Worm (Caenorhabditis elegans) whole organism, L4 larva: ENCODE measurements around the gene B0464.6.

ENCODE experiments used
- D1046.2 ChIP-seq: fragments of 200-800 bp; sonication (Bioruptor generic); IDR thresholded peaks from 2 replicates; pipeline ENCODE4 v1.3.6; 2022; ENCODE audit warnings: missing genetic modification characterization, missing compliant biosample characterization
- F26F4.8 ChIP-seq: fragments of 200-800 bp; sonication (Bioruptor generic); conservative IDR thresholded peaks from 2 replicates; pipeline ENCODE4 v1.3.6; 2022; ENCODE audit warnings: missing genetic modification characterization, missing compliant biosample characterization
- T20F7.1 ChIP-seq: fragments of 200-800 bp; sonication (Bioruptor generic); optimal IDR thresholded peaks from 2 replicates; lab custom pipeline; 2018; ENCODE audit warnings: mild to moderate bottlenecking, missing genetic modification characterization, missing compliant biosample characterization
- ZK337.2 ChIP-seq: fragments of 200-800 bp; sonication (Bioruptor generic); IDR thresholded peaks from 2 replicates; pipeline ENCODE4 v1.3.6; 2022; ENCODE audit warnings: missing genetic modification reagents, missing genetic modification characterization, missing compliant biosample characterization
- aha-1 ChIP-seq: fragments of 150-350 bp; peaks from one replicate; lab custom pipeline; 2014; ENCODE audit warnings: missing biosample characterization, missing genetic modification characterization
- arid-1 ChIP-seq: fragments of 200-800 bp; sonication (Bioruptor generic); conservative IDR thresholded peaks from 2 replicates; pipeline ENCODE4 v1.3.6; 2022; ENCODE audit warnings: missing genetic modification reagents, missing genetic modification characterization, missing compliant biosample characterization
- attf-4 ChIP-seq: sonication (generic microtip); optimal IDR thresholded peaks from 3 replicates; lab custom pipeline; 2017; ENCODE audit warnings: missing biosample characterization, missing genetic modification characterization
- ceh-28 ChIP-seq: fragments of 150-350 bp; optimal IDR thresholded peaks from 2 replicates; lab custom pipeline; 2014; ENCODE audit warnings: missing biosample characterization, missing genetic modification reagents, missing genetic modification characterization
- ceh-32 ChIP-seq: sonication (generic microtip); optimal IDR thresholded peaks from 2 replicates; lab custom pipeline; 2016; ENCODE audit warnings: mild to moderate bottlenecking, missing genetic modification characterization, missing compliant biosample characterization; ENCODE audit not compliant: poor library complexity
- daf-16 ChIP-seq, 3 experiments: sonication (generic microtip); optimal IDR thresholded peaks; 2 replicates each; lab custom pipeline; 2016 to 2017; ENCODE audit warnings: missing genetic modification characterization in 3 of 3, missing genetic modification reagents in 3 of 3, mild to moderate bottlenecking in 2 of 3, missing compliant biosample characterization in 2 of 3, missing biosample characterization in 1 of 3, moderate library complexity in 1 of 3
- dmd-6 ChIP-seq: fragments of 200-800 bp; sonication (Bioruptor generic); IDR thresholded peaks from 2 replicates; pipeline ENCODE4 v1.3.6; 2022; ENCODE audit warnings: missing genetic modification reagents, missing genetic modification characterization, missing compliant biosample characterization
- dpl-1 ChIP-seq: fragments of 150-350 bp; optimal IDR thresholded peaks from 2 replicates; lab custom pipeline; 2014; ENCODE audit warnings: missing biosample characterization, missing genetic modification reagents, missing genetic modification characterization
- duxl-1 ChIP-seq: sonication (generic microtip); optimal IDR thresholded peaks from 2 replicates; lab custom pipeline; 2016; ENCODE audit warnings: mild to moderate bottlenecking, missing genetic modification characterization, moderate library complexity, missing compliant biosample characterization; ENCODE audit not compliant: poor library complexity
- dve-1 ChIP-seq: sonication (generic microtip); optimal IDR thresholded peaks from 2 replicates; lab custom pipeline; 2017; ENCODE audit warnings: antibody characterized with exemption, mild to moderate bottlenecking, missing genetic modification characterization, missing compliant biosample characterization; ENCODE audit not compliant: insufficient read depth
- egl-27 ChIP-seq: sonication (generic microtip); optimal IDR thresholded peaks from 3 replicates; lab custom pipeline; 2017; ENCODE audit warnings: missing biosample characterization, missing genetic modification reagents, missing genetic modification characterization
- hif-1 ChIP-seq, 2 experiments: sonication (generic microtip); optimal IDR thresholded peaks; 2 replicates each; lab custom pipeline; 2016 to 2017; ENCODE audit warnings: missing compliant biosample characterization in 2 of 2, missing genetic modification characterization in 2 of 2, missing genetic modification reagents in 2 of 2, missing genotype in 2 of 2, mild to moderate bottlenecking in 1 of 2
- hlh-11 ChIP-seq: fragments of 200-800 bp; sonication (Bioruptor generic); optimal IDR thresholded peaks from 2 replicates; lab custom pipeline; 2018; ENCODE audit warnings: mild to moderate bottlenecking, missing genetic modification characterization, missing compliant biosample characterization
- hlh-30 ChIP-seq: sonication (generic microtip); optimal IDR thresholded peaks from 2 replicates; lab custom pipeline; 2017; ENCODE audit warnings: antibody characterized with exemption, mild to moderate bottlenecking, missing genetic modification characterization, missing compliant biosample characterization; ENCODE audit not compliant: insufficient read depth
- hmg-1.1 ChIP-seq: fragments of 200-800 bp; sonication (Bioruptor generic); IDR thresholded peaks from 2 replicates; pipeline ENCODE4 v1.3.6; 2022; ENCODE audit warnings: missing genetic modification reagents, missing genetic modification characterization, missing compliant biosample characterization
- lin-13 ChIP-seq: fragments of 150-350 bp; optimal IDR thresholded peaks from 2 replicates; lab custom pipeline; 2014; ENCODE audit warnings: missing biosample characterization, missing genetic modification reagents, missing genetic modification characterization
- lin-38 ChIP-seq: fragments of 200-800 bp; sonication (Bioruptor generic); IDR thresholded peaks from 2 replicates; pipeline ENCODE4 v1.3.6; 2022; ENCODE audit warnings: missing genetic modification reagents, missing genetic modification characterization, missing compliant biosample characterization
- lsy-2 ChIP-seq, 2 experiments: fragments of 150-350 bp in 1 of 2; sonication (generic microtip) in 1 of 2; optimal IDR thresholded peaks; 2 replicates each; lab custom pipeline; 2014 to 2017; ENCODE audit warnings: missing biosample characterization in 2 of 2, missing genetic modification characterization in 2 of 2
- mdl-1 ChIP-seq, 2 experiments: fragments of 150-350 bp in 1 of 2; sonication (generic microtip) in 1 of 2; optimal IDR thresholded peaks; 2 replicates each; lab custom pipeline; 2014 to 2017; ENCODE audit warnings: missing biosample characterization in 2 of 2, missing genetic modification characterization in 2 of 2
- mep-1 ChIP-seq: fragments of 150-350 bp; sonication (generic microtip); optimal IDR thresholded peaks from 3 replicates; lab custom pipeline; 2014; ENCODE audit warnings: missing biosample characterization, missing genetic modification characterization
- mes-2 ChIP-seq: sonication (generic microtip); optimal IDR thresholded peaks from 2 replicates; lab custom pipeline; 2016; ENCODE audit warnings: missing genotype, mild to moderate bottlenecking, missing genetic modification characterization, missing compliant biosample characterization; ENCODE audit not compliant: poor library complexity, severe bottlenecking
- nhr-102 ChIP-seq: sonication (generic microtip); optimal IDR thresholded peaks from 2 replicates; lab custom pipeline; 2016; ENCODE audit warnings: mild to moderate bottlenecking, missing genetic modification characterization, moderate library complexity, missing compliant biosample characterization
- nhr-28 ChIP-seq: fragments of 150-350 bp; optimal IDR thresholded peaks from 2 replicates; lab custom pipeline; 2014; ENCODE audit warnings: missing biosample characterization, missing genetic modification characterization
- nhr-6 ChIP-seq: fragments of 150-350 bp; optimal IDR thresholded peaks from 2 replicates; lab custom pipeline; 2014; ENCODE audit warnings: missing biosample characterization, missing genetic modification characterization
- nhr-77 ChIP-seq: fragments of 150-350 bp; optimal IDR thresholded peaks from 2 replicates; lab custom pipeline; 2014; ENCODE audit warnings: missing biosample characterization, missing genetic modification characterization
- pqm-1 ChIP-seq: sonication (generic microtip); optimal IDR thresholded peaks from 2 replicates; lab custom pipeline; 2017; ENCODE audit warnings: missing biosample characterization, missing genetic modification characterization
- rbr-2 ChIP-seq: sonication (generic microtip); optimal IDR thresholded peaks from 2 replicates; lab custom pipeline; 2016; ENCODE audit warnings: missing genotype, missing genetic modification characterization, missing compliant biosample characterization
- set-16 ChIP-seq: fragments of 200-800 bp; sonication (Bioruptor generic); IDR thresholded peaks from 2 replicates; pipeline ENCODE4 v1.3.6; 2022; ENCODE audit warnings: missing genetic modification reagents, missing genetic modification characterization, missing compliant biosample characterization
- unc-130 ChIP-seq: sonication (generic microtip); optimal IDR thresholded peaks from 2 replicates; lab custom pipeline; 2016; ENCODE audit warnings: missing genetic modification reagents, missing genetic modification characterization, missing compliant biosample characterization
- zag-1 ChIP-seq: fragments of 150-350 bp; optimal IDR thresholded peaks from 2 replicates; lab custom pipeline; 2014; ENCODE audit warnings: missing biosample characterization, missing genetic modification characterization
- zfp-3 ChIP-seq: fragments of 200-800 bp; sonication (Bioruptor generic); conservative IDR thresholded peaks from 2 replicates; pipeline ENCODE4 v1.3.6; 2022; ENCODE audit warnings: missing genetic modification reagents, missing genetic modification characterization, missing compliant biosample characterization

Gene B0464.6

ce11 chrIII:9472464-9472863 lies 6.7 kb upstream of the B0464.6 start:
- TF ChIP-seq dmd-6 (GFP tag; lab: Robert Waterston, UW) (peak; percentile 19; the same call in 1 of the 2 replicates), daf-16 (GFP tag; optimal IDR thresholded peaks at IDR 0.05; lab: Kevin White, UChicago) (no peak), daf-16 (tag; optimal IDR thresholded peaks at IDR 0.05; lab: Kevin White, UChicago) (peak; percentile 29), lin-13 (GFP tag; lab: Kevin White, UChicago) (no peak), pqm-1 (tag; lab: Kevin White, UChicago) (peak; percentile 64), zag-1 (tag; lab: Kevin White, UChicago) (no peak)
- TF ChIP-seq, all 104 proteins: peak for 3

- no peak for TF ChIP-seq set-16 (GFP tag; lab: Robert Waterston, UW)
- peak; percentile 92 for TF ChIP-seq aha-1 (tag; lab: Kevin White, UChicago)
Measured at ce11 chrIII:9471996-9472395, 6.2 kb upstream of the B0464.6 start.

ce11 chrIII:9467857-9468256 lies 2.1 kb upstream of the B0464.6 start, which contains the start of gene tag-342:
tag-342 (plus strand) TSS chrIII:9468157.
- TF ChIP-seq lin-38: peak; percentile 45; the same call in 1 of the 2 replicates
- TF ChIP-seq attf-4 (tag; lab: Kevin White, UChicago): no peak
- TF ChIP-seq, all 104 proteins: peak for 1

ce11 chrIII:9467095-9467494 lies 1.3 kb upstream of the B0464.6 start, which contains the start of gene baf-1:
baf-1 (plus strand) TSS chrIII:9467464.
- TF ChIP-seq ZK337.2 (GFP tag; lab: Robert Waterston, UW) (no peak), lin-38 (peak; percentile 98), duxl-1 (peak; percentile 72), egl-27 (no peak), D1046.2 (no peak), aha-1 (tag; lab: Kevin White, UChicago) (peak; percentile 74), arid-1 (GFP tag; lab: Robert Waterston, UW) (peak; percentile 55; the same call in 1 of the 2 replicates), mes-2 (tag; lab: Kevin White, UChicago) (peak; percentile 87), lin-13 (GFP tag; lab: Kevin White, UChicago) (peak; percentile 23), hlh-11 (peak; percentile 32), mep-1 (tag; lab: Kevin White, UChicago) (peak; percentile 70), dve-1 (tag; lab: Kevin White, UChicago) (peak; percentile 73), daf-16 (GFP tag; optimal IDR thresholded peaks at IDR 0.05; lab: Kevin White, UChicago) (no peak), daf-16 (tag; optimal IDR thresholded peaks at IDR 0.05; lab: Kevin White, UChicago) (peak; percentile 39), rbr-2 (peak; percentile 58), nhr-6 (peak; percentile 59), ceh-28 (tag; lab: Kevin White, UChicago) (peak; percentile 11), unc-130 (peak; percentile 57), hmg-1.1 (GFP tag; lab: Robert Waterston, UW) (0 out of 2 replicates have a peak, but pooled peaks have one; percentile 26), dpl-1 (GFP tag; lab: Kevin White, UChicago) (peak; percentile 70), T20F7.1 (GFP tag; lab: Kevin White, UChicago) (no peak), nhr-77 (tag; lab: Kevin White, UChicago) (peak; percentile 60), nhr-102 (peak; percentile 44), lsy-2 (tag; optimal IDR thresholded peaks at IDR 0.05; lab: Kevin White, UChicago) (peak in 1 of 2 experiments; percentile 78), pqm-1 (tag; lab: Kevin White, UChicago) (peak; percentile 49), hif-1 (tag; optimal IDR thresholded peaks at IDR 0.05; lab: Kevin White, UChicago) (peak in 1 of 2 experiments; percentile 31), zfp-3 (GFP tag; lab: Robert Waterston, UW) (peak; percentile 31; the same call in 1 of the 2 replicates), mdl-1 (tag; optimal IDR thresholded peaks at IDR 0.05; lab: Kevin White, UChicago) (no peak), hlh-30 (tag; lab: Kevin White, UChicago) (peak; percentile 32), nhr-28 (tag; lab: Kevin White, UChicago) (peak; percentile 34), ceh-32 (tag; lab: Kevin White, UChicago) (no peak), F26F4.8 (GFP tag; lab: Robert Waterston, UW) (no peak)
- TF ChIP-seq, all 104 proteins: peak for 24
